Worm (Caenorhabditis elegans): ENCODE results near the gene srb-17.

DNA sequence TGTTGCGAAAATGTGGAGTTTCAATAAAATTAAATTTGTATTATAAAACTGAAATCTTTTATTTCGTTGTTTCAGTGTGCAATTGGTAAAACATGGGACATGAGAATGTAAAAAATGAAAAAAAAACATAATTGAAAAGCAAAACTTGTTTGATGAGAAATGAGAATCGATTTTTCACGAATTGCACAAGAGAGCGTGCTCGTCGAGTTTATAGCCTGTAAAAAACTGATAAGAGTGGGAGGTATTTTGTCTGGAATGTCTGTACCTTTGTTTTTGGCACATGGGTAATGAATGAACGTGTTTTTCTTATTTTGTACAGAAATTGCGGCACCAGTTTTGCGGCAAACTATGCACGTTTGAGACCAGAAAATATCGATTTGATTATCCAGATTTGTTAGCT, 25.5 kb upstream of the srb-17 start:
- TF ChIP-seq ztf-23 (GFP tag; IDR thresholded peaks at IDR 0.05) (no peak), cog-1 (tag; optimal IDR thresholded peaks at IDR 0.05) (no peak), T22C8.4 (GFP tag; IDR thresholded peaks at IDR 0.05) (no peak)
